Worm (Caenorhabditis elegans) whole organism, mixed stage, embryonic: ENCODE results near the gene tig-2.

Experiments
- M03D4.4 ChIP-seq: sonication (generic microtip); optimal IDR thresholded peaks from 2 replicates; lab custom pipeline; 2017; ENCODE audit warnings: mild to moderate bottlenecking, missing genetic modification characterization, missing compliant biosample characterization
- bed-3 ChIP-seq: fragments of 200-800 bp; sonication (Bioruptor generic); optimal IDR thresholded peaks from 3 replicates; lab custom pipeline; 2018; ENCODE audit warnings: mild to moderate bottlenecking, missing genetic modification characterization, moderate library complexity, missing compliant biosample characterization
- blmp-1 ChIP-seq: fragments of 150-350 bp; optimal IDR thresholded peaks from 2 replicates; lab custom pipeline; 2014; ENCODE audit warnings: missing biosample characterization, missing genetic modification characterization
- ceh-39 ChIP-seq: fragments of 150-350 bp; optimal IDR thresholded peaks from 2 replicates; lab custom pipeline; 2014; ENCODE audit warnings: missing biosample characterization, missing genetic modification characterization
- ceh-43 ChIP-seq: fragments of 200-800 bp; sonication (Bioruptor generic); optimal IDR thresholded peaks from 2 replicates; lab custom pipeline; 2018; ENCODE audit warnings: mild to moderate bottlenecking, missing genetic modification characterization, moderate library complexity, missing compliant biosample characterization
- ceh-83 ChIP-seq: fragments of 200-800 bp; sonication (Bioruptor generic); optimal IDR thresholded peaks from 2 replicates; lab custom pipeline; 2018; ENCODE audit warnings: mild to moderate bottlenecking, missing genetic modification characterization, missing compliant biosample characterization
- ces-1 ChIP-seq: fragments of 150-350 bp; optimal IDR thresholded peaks from 2 replicates; lab custom pipeline; 2014; ENCODE audit warnings: missing biosample characterization, missing genetic modification reagents, missing genetic modification characterization
- cnd-1 ChIP-seq: fragments of 200-800 bp; sonication (Bioruptor generic); optimal IDR thresholded peaks from 2 replicates; lab custom pipeline; 2018; ENCODE audit warnings: mild to moderate bottlenecking, missing genetic modification characterization, missing compliant biosample characterization
- drap-1 ChIP-seq: fragments of 200-800 bp; sonication (Bioruptor generic); optimal IDR thresholded peaks from 3 replicates; lab custom pipeline; 2018; ENCODE audit warnings: mild to moderate bottlenecking, missing genetic modification characterization, missing compliant biosample characterization
- elt-1 ChIP-seq: sonication (generic microtip); optimal IDR thresholded peaks from 2 replicates; lab custom pipeline; 2017; ENCODE audit warnings: missing genetic modification characterization, mild to moderate bottlenecking, missing compliant biosample characterization, antibody characterized with exemption, moderate library complexity, borderline replicate concordance; ENCODE audit not compliant: insufficient read depth
- elt-3 ChIP-seq: fragments of 150-350 bp; optimal IDR thresholded peaks from 2 replicates; lab custom pipeline; 2014; ENCODE audit warnings: missing biosample characterization, missing genetic modification characterization
- flh-1 ChIP-seq: fragments of 200-800 bp; sonication (Bioruptor generic); optimal IDR thresholded peaks from 2 replicates; lab custom pipeline; 2018; ENCODE audit warnings: mild to moderate bottlenecking, missing genetic modification characterization, moderate library complexity, missing compliant biosample characterization
- ham-2 ChIP-seq: fragments of 200-800 bp; sonication (Bioruptor generic); optimal IDR thresholded peaks from 2 replicates; lab custom pipeline; 2018; ENCODE audit warnings: mild to moderate bottlenecking, missing genetic modification characterization, missing compliant biosample characterization
- hlh-1 ChIP-seq: fragments of 150-350 bp; optimal IDR thresholded peaks from 2 replicates; lab custom pipeline; 2014; ENCODE audit warnings: missing biosample characterization, missing genetic modification reagents, missing genetic modification characterization
- lin-13 ChIP-seq: fragments of 150-350 bp; optimal IDR thresholded peaks from 2 replicates; lab custom pipeline; 2014; ENCODE audit warnings: missing biosample characterization, missing genetic modification characterization
- lin-32 ChIP-seq: fragments of 200-800 bp; sonication (Bioruptor generic); optimal IDR thresholded peaks from 2 replicates; lab custom pipeline; 2018; ENCODE audit warnings: mild to moderate bottlenecking, missing genetic modification characterization, missing compliant biosample characterization
- lsy-2 ChIP-seq: fragments of 150-350 bp; optimal IDR thresholded peaks from 2 replicates; lab custom pipeline; 2014; ENCODE audit warnings: missing biosample characterization, missing genetic modification characterization
- mab-5 ChIP-seq: fragments of 150-350 bp; optimal IDR thresholded peaks from 2 replicates; lab custom pipeline; 2014; ENCODE audit warnings: missing biosample characterization, missing genetic modification characterization
- mep-1 ChIP-seq: fragments of 150-350 bp; optimal IDR thresholded peaks from 2 replicates; lab custom pipeline; 2017; ENCODE audit warnings: missing biosample characterization, missing genetic modification reagents, missing genetic modification characterization, inconsistent platforms
- mls-2 ChIP-seq: sonication (generic microtip); optimal IDR thresholded peaks from 2 replicates; lab custom pipeline; 2016; ENCODE audit warnings: mild to moderate bottlenecking, missing genetic modification characterization, moderate library complexity, missing compliant biosample characterization
- nhr-12 ChIP-seq: fragments of 150-350 bp; optimal IDR thresholded peaks from 2 replicates; lab custom pipeline; 2014; ENCODE audit warnings: missing biosample characterization, missing genetic modification characterization
- nhr-2 ChIP-seq: fragments of 150-350 bp; optimal IDR thresholded peaks from 2 replicates; lab custom pipeline; 2014; ENCODE audit warnings: missing biosample characterization, missing genetic modification characterization
- nhr-237 ChIP-seq: fragments of 150-350 bp; optimal IDR thresholded peaks from 2 replicates; lab custom pipeline; 2014; ENCODE audit warnings: missing biosample characterization, missing genetic modification characterization
- nhr-28 ChIP-seq: fragments of 150-350 bp; optimal IDR thresholded peaks from 2 replicates; lab custom pipeline; 2014; ENCODE audit warnings: missing biosample characterization, missing genetic modification characterization
- nhr-76 ChIP-seq: sonication (generic microtip); optimal IDR thresholded peaks from 2 replicates; lab custom pipeline; 2017; ENCODE audit warnings: missing biosample characterization, missing genetic modification characterization
- pha-4 ChIP-seq: fragments of 150-350 bp; optimal IDR thresholded peaks from 2 replicates; lab custom pipeline; 2018; ENCODE audit warnings: missing biosample characterization, missing genetic modification reagents, missing genetic modification characterization
- sem-2 ChIP-seq: fragments of 200-800 bp; sonication (Bioruptor generic); optimal IDR thresholded peaks from 2 replicates; lab custom pipeline; 2018; ENCODE audit warnings: mild to moderate bottlenecking, missing genetic modification characterization, missing compliant biosample characterization
- snpc-4 ChIP-seq: fragments of 150-350 bp; optimal IDR thresholded peaks from 2 replicates; lab custom pipeline; 2014; ENCODE audit warnings: missing biosample characterization, missing genetic modification characterization
- sptf-1 ChIP-seq: sonication (generic microtip); optimal IDR thresholded peaks from 2 replicates; lab custom pipeline; 2017; ENCODE audit warnings: mild to moderate bottlenecking, missing genetic modification characterization, moderate library complexity, missing compliant biosample characterization
- tbx-8 ChIP-seq: fragments of 200-800 bp; sonication (Bioruptor generic); optimal IDR thresholded peaks from 2 replicates; lab custom pipeline; 2018; ENCODE audit warnings: mild to moderate bottlenecking, missing genetic modification characterization, moderate library complexity, missing compliant biosample characterization
- unc-120 ChIP-seq: sonication (generic microtip); optimal IDR thresholded peaks from 2 replicates; lab custom pipeline; 2017; ENCODE audit warnings: missing genetic modification characterization, missing compliant biosample characterization; ENCODE audit not compliant: poor library complexity, severe bottlenecking
- unc-39 ChIP-seq: fragments of 150-350 bp; optimal IDR thresholded peaks from 2 replicates; lab custom pipeline; 2014; ENCODE audit warnings: missing biosample characterization, missing genetic modification characterization
- unc-62 ChIP-seq: fragments of 150-350 bp; optimal IDR thresholded peaks from 2 replicates; lab custom pipeline; 2014; ENCODE audit warnings: missing biosample characterization, missing genetic modification reagents, missing genetic modification characterization
- zip-8 ChIP-seq: fragments of 150-350 bp; optimal IDR thresholded peaks from 2 replicates; lab custom pipeline; 2014; ENCODE audit warnings: missing biosample characterization, missing genetic modification characterization
- ztf-11 ChIP-seq: fragments of 150-350 bp; optimal IDR thresholded peaks from 2 replicates; lab custom pipeline; 2014; ENCODE audit warnings: missing biosample characterization, missing genetic modification characterization

tig-2 gene

DNA sequence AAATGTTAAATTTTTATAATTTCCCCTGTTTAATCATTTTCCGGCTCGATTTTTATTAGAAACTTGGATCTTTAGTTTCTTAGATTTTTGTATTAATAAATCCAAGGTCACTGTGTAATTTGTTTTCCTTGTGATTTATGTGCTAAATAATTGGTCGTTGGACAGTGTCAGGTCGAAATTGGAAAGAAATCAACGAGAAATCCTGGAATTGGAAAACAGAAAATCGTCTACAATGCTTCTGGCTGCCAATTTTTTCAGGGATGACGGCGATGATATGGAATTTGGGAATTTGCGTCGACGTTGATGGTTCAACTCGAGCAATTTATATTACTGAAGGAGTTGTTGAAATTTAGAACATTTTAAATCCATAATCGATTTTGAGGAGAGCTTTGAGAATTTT, 4.6 kb upstream of the tig-2 start:
- TF ChIP-seq unc-120 = no peak
- TF ChIP-seq nhr-28 = no peak
- no peak for TF ChIP-seq drap-1
- no peak for TF ChIP-seq cnd-1 (tag; lab: Kevin White, UChicago)
- TF ChIP-seq elt-1 (tag; lab: Kevin White, UChicago) = no peak
- no peak for TF ChIP-seq elt-3 (tag; lab: Kevin White, UChicago)
- TF ChIP-seq lin-32 (GFP tag; lab: Kevin White, UChicago) = no peak
- no peak for TF ChIP-seq snpc-4
- TF ChIP-seq sem-2 (GFP tag; lab: Kevin White, UChicago) = no peak
- no peak for TF ChIP-seq mls-2 (tag; lab: Kevin White, UChicago)
- no peak for TF ChIP-seq ztf-11 (tag; lab: Kevin White, UChicago)
- no peak for TF ChIP-seq mep-1 (tag; lab: Kevin White, UChicago)
- no peak for TF ChIP-seq lin-13
- TF ChIP-seq ceh-39 (tag; lab: Kevin White, UChicago) = no peak
- no peak for TF ChIP-seq hlh-1 (tag; lab: Kevin White, UChicago)

DNA sequence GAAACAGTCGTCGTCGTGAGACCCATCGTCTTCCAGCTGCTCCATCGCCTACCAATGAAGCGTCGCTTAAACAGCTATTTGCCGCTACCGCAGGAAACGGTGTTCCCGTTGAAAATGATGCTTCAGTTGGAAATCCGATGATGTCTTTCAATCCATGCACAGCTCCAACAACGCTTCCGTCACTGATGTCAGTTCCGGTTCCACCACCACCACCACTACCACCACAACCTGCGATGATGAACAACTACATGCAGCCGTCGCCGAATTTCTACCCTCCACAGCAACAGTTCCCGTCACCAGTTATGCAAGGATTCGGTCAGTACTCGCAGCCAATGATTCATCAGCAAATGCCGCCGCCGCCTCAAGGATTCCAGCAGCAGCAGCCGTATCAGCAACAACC, 4.0 kb upstream of the tig-2 start:
- TF ChIP-seq mep-1 (tag; lab: Kevin White, UChicago) (no peak), ceh-83 (peak; percentile 27)

DNA sequence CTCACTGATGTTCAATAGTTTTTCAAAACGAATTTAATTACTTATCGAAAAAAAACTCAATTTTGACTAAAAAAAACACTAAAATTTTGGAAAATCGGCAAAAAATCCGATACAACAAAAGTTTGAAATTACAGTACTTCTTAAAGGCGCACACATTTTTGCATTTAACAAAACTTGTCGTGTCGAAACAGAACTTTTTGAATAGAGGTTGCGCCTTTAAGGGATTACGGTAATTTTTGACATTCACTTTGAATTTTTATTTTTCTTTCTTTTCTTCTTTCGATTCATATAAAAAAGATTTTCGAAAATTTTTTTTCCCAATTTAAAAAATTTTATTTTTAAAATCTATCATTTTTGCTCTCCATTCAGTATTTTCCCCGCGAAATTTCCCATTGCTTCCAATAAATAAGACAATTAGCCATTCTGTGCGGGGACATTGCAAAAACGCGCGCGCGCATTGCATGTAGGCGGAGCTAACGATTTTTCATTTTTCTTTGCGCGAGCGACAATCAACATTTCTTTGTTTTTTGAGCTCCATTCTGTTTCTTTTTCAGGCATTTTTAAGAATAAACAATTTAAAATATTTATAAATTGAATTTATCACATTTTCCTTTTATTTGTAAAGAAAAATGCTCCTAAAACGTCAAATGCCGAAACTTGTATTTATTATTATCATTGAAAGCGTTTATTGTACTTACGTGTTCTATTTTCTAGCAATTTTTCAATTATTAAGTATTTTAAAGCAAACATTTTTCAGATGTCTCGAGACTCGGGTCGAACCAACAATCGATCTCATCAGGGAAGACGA, 1.4 kb upstream of the tig-2 start, which contains the start of gene F39G3.3:
TSS of gene F39G3.3 (plus strand) at position 758 of the 808 bp plus-strand sequence.
- TF ChIP-seq drap-1 (peak; percentile 81), nhr-237 (tag; lab: Kevin White, UChicago) (no peak), nhr-2 (tag; lab: Kevin White, UChicago) (peak; percentile 65), pha-4 (tag; lab: Kevin White, UChicago) (peak; percentile 2), ceh-39 (tag; lab: Kevin White, UChicago) (peak; percentile 11), elt-1 (tag; lab: Kevin White, UChicago) (peak; percentile 39), bed-3 (peak; percentile 77), cnd-1 (tag; lab: Kevin White, UChicago) (peak; percentile 80), M03D4.4 (tag; lab: Kevin White, UChicago) (peak; percentile 92), ceh-83 (peak; percentile 87), mab-5 (tag; lab: Kevin White, UChicago) (peak; percentile 82), hlh-1 (tag; lab: Kevin White, UChicago) (peak; percentile 87), mep-1 (tag; lab: Kevin White, UChicago) (peak; percentile 85), mls-2 (tag; lab: Kevin White, UChicago) (peak; percentile 93), elt-3 (tag; lab: Kevin White, UChicago) (no peak), ceh-43 (GFP tag; lab: Kevin White, UChicago) (peak; percentile 95), unc-120 (peak; percentile 79), lin-32 (GFP tag; lab: Kevin White, UChicago) (peak; percentile 58), lsy-2 (peak; percentile 65), lin-13 (peak; percentile 68), ham-2 (GFP tag; lab: Kevin White, UChicago) (peak; percentile 81), sem-2 (GFP tag; lab: Kevin White, UChicago) (peak; percentile 67), zip-8 (no peak), blmp-1 (tag; lab: Kevin White, UChicago) (peak; percentile 72), unc-62 (GFP tag; lab: Kevin White, UChicago) (peak; percentile 5), snpc-4 (no peak), tbx-8 (GFP tag; lab: Kevin White, UChicago) (peak; percentile 65), sptf-1 (tag; lab: Kevin White, UChicago) (peak; percentile 95), nhr-28 (no peak), ztf-11 (tag; lab: Kevin White, UChicago) (peak; percentile 64), nhr-12 (tag; lab: Kevin White, UChicago) (no peak), nhr-76 (tag; lab: Kevin White, UChicago) (peak; percentile 35), ces-1 (GFP tag; lab: Kevin White, UChicago) (peak; percentile 89), flh-1 (GFP tag; lab: Kevin White, UChicago) (peak; percentile 47), unc-39 (tag; lab: Kevin White, UChicago) (peak; percentile 31)
